Worm (Caenorhabditis elegans) whole organism, L4 larva: ENCODE measurements around the gene henn-1.

Experiments used
- fkh-10 ChIP-seq: fragments of 150-350 bp; optimal IDR thresholded peaks from 2 replicates; lab custom pipeline; 2014; ENCODE audit warnings: missing biosample characterization, missing genetic modification reagents, missing genetic modification characterization
- lin-39 ChIP-seq: fragments of 150-350 bp; optimal IDR thresholded peaks from 2 replicates; lab custom pipeline; 2014; ENCODE audit warnings: missing biosample characterization, missing genetic modification reagents, missing genetic modification characterization

DNA sequence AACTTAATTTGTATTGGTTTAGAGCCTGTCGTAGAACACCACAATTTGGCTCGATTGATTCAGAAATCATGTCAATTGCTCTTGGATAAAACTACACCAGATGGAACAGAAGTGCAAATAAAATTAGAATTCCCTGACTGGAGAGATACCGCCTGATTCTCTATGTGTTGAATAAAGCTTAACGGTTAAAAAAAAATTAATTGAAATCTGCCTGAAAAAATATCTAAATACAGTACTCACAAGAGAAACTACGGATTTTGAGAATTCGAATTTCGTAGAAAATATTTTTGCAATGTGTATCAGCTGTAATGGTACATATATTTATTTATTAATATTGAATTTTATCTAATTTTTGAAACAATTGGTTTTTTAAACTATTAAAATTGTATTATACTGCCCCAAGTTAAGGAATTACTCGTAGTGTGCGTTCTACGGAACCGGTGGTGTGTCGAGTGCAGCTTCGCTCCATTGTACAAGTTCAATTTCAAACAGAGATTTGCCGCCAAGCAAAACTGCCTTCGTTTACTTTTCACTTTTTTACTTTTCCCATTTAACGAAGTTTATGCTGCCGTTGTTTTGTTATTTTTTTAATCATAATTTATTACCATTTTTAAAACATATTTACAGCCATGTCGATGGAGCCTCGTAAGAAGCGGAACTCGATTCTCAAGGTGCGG lies 17.7 kb downstream of the henn-1 start, which contains the start of gene knl-1:
- no peak for TF ChIP-seq lin-39 (tag; lab: Kevin White, UChicago)
- no peak for TF ChIP-seq fkh-10 (GFP tag; lab: Kevin White, UChicago)
